Worm (Caenorhabditis elegans): ENCODE results near the gene paml-1.

Gene paml-1

ce11 chrIII:10202391-10202790 lies 31.5 kb downstream of the paml-1 start:
- TF ChIP-seq ZK546.5 (tag; optimal IDR thresholded peaks at IDR 0.05) (no peak), sem-4 (tag; optimal IDR thresholded peaks at IDR 0.05) (no peak), nhr-11 (tag; optimal IDR thresholded peaks at IDR 0.05) (no peak), fos-1 (tag; optimal IDR thresholded peaks at IDR 0.05) (no peak), unc-55 (GFP tag; optimal IDR thresholded peaks at IDR 0.05) (no peak), mab-5 (tag; optimal IDR thresholded peaks at IDR 0.05) (no peak), nhr-77 (tag; optimal IDR thresholded peaks at IDR 0.05) (no peak), egl-27 (tag; optimal IDR thresholded peaks at IDR 0.05) (no peak), nhr-10 (tag; optimal IDR thresholded peaks at IDR 0.05) (no peak), snpc-4 (tag; optimal IDR thresholded peaks at IDR 0.05) (no peak), unc-62 (GFP tag; optimal IDR thresholded peaks at IDR 0.05) (no peak), ztf-4 (tag; optimal IDR thresholded peaks at IDR 0.05) (no peak), ceh-82 (tag; optimal IDR thresholded peaks at IDR 0.05) (no peak), peb-1 (tag; optimal IDR thresholded peaks at IDR 0.05) (no peak), aly-2 (tag; optimal IDR thresholded peaks at IDR 0.05) (no peak), ztf-1 (GFP tag; conservative IDR thresholded peaks at IDR 0.05) (no peak)

- TF ChIP-seq mdl-1 (tag; optimal IDR thresholded peaks at IDR 0.05), result no peak
- TF ChIP-seq fos-1 (tag; optimal IDR thresholded peaks at IDR 0.05), result no peak
- no peak for TF ChIP-seq blmp-1 (tag; optimal IDR thresholded peaks at IDR 0.05; ENCODE audit: insufficient read depth)
- TF ChIP-seq nhr-10 (tag; optimal IDR thresholded peaks at IDR 0.05), result no peak
- no peak for TF ChIP-seq nhr-237 (tag; optimal IDR thresholded peaks at IDR 0.05)
- TF ChIP-seq R02D3.7 (tag; optimal IDR thresholded peaks at IDR 0.05), result no peak
- TF ChIP-seq sma-3 (GFP tag; optimal IDR thresholded peaks at IDR 0.05), result no peak
- no peak for TF ChIP-seq sem-4 (tag; optimal IDR thresholded peaks at IDR 0.05)
- TF ChIP-seq crh-2 (tag; optimal IDR thresholded peaks at IDR 0.05), result no peak
- no peak for TF ChIP-seq elt-1 (tag; optimal IDR thresholded peaks at IDR 0.05)
- no peak for TF ChIP-seq mab-5 (tag; optimal IDR thresholded peaks at IDR 0.05)
- no peak for TF ChIP-seq dmd-4 (tag; optimal IDR thresholded peaks at IDR 0.05)
- no peak for TF ChIP-seq nhr-23 (tag; optimal IDR thresholded peaks at IDR 0.05)
Measured at ce11 chrIII:10201235-10201634, 32.6 kb downstream of the paml-1 start, which contains the start of the genes T20G5.13 and T20G5.12. TSS of gene T20G5.13 (minus strand) at chrIII:10201335. TSS of gene T20G5.12 (plus strand) at chrIII:10201604.

ce11 chrIII:10199052-10199451 lies 34.8 kb downstream of the paml-1 start, which contains the start of gene T20G5.8:
TSS of gene T20G5.8 (plus strand) at chrIII:10199352.
- TF ChIP-seq ztf-4 (tag; optimal IDR thresholded peaks at IDR 0.05), result no peak

ce11 chrIII:10197416-10197815 lies 36.5 kb downstream of the paml-1 start, which contains the start of gene dod-6:
TSS of gene dod-6 (plus strand) at chrIII:10197716.
- TF ChIP-seq aly-2 (tag; optimal IDR thresholded peaks at IDR 0.05), result no peak
- TF ChIP-seq dmd-4 (tag; optimal IDR thresholded peaks at IDR 0.05), result no peak
- TF ChIP-seq ztf-1 (GFP tag; conservative IDR thresholded peaks at IDR 0.05), result no peak
- no peak for TF ChIP-seq lin-11 (tag; optimal IDR thresholded peaks at IDR 0.05)
- no peak for TF ChIP-seq unc-55 (GFP tag; optimal IDR thresholded peaks at IDR 0.05)
- no peak for TF ChIP-seq nhr-10 (tag; optimal IDR thresholded peaks at IDR 0.05)
- no peak for TF ChIP-seq ama-1 (optimal IDR thresholded peaks at IDR 0.05)
- TF ChIP-seq lin-13 (GFP tag; optimal IDR thresholded peaks at IDR 0.05), result no peak
- TF ChIP-seq gmeb-1 (tag; optimal IDR thresholded peaks at IDR 0.05), result no peak
- no peak for TF ChIP-seq nhr-6 (tag; optimal IDR thresholded peaks at IDR 0.05)
- no peak for TF ChIP-seq unc-39 (tag; optimal IDR thresholded peaks at IDR 0.05)
- TF ChIP-seq elt-1 (tag; optimal IDR thresholded peaks at IDR 0.05), result no peak
- no peak for TF ChIP-seq nhr-237 (tag; optimal IDR thresholded peaks at IDR 0.05)
- TF ChIP-seq zag-1 (tag; optimal IDR thresholded peaks at IDR 0.05), result no peak
- TF ChIP-seq ceh-16 (tag; optimal IDR thresholded peaks at IDR 0.05), result no peak
- no peak for TF ChIP-seq Y55F3AM.14 (GFP tag; optimal IDR thresholded peaks at IDR 0.05)
- TF ChIP-seq nhr-12 (tag; optimal IDR thresholded peaks at IDR 0.05), result no peak

- no peak for TF ChIP-seq C34F6.9 (tag; optimal IDR thresholded peaks at IDR 0.05)
- no peak for TF ChIP-seq unc-62 (GFP tag; optimal IDR thresholded peaks at IDR 0.05)
- no peak for TF ChIP-seq ama-1 (optimal IDR thresholded peaks at IDR 0.05)
- no peak for TF ChIP-seq lsy-2 (tag; optimal IDR thresholded peaks at IDR 0.05)
- TF ChIP-seq nhr-11 (tag; optimal IDR thresholded peaks at IDR 0.05), result no peak
- no peak for TF ChIP-seq sma-9 (GFP tag; optimal IDR thresholded peaks at IDR 0.05)
- TF ChIP-seq sma-9 (tag; optimal IDR thresholded peaks at IDR 0.05), result no peak
- no peak for TF ChIP-seq ztf-1 (GFP tag; conservative IDR thresholded peaks at IDR 0.05)
- no peak for TF ChIP-seq sma-3 (GFP tag; optimal IDR thresholded peaks at IDR 0.05)
- TF ChIP-seq gmeb-1 (tag; optimal IDR thresholded peaks at IDR 0.05), result no peak
- TF ChIP-seq nhr-25 (tag; optimal IDR thresholded peaks at IDR 0.05), result no peak
- no peak for TF ChIP-seq Y55F3AM.14 (GFP tag; optimal IDR thresholded peaks at IDR 0.05)
- TF ChIP-seq ceh-16 (tag; optimal IDR thresholded peaks at IDR 0.05), result no peak
- TF ChIP-seq F13H6.1 (tag; optimal IDR thresholded peaks at IDR 0.05), result no peak
Measured at ce11 chrIII:10196796-10197195, 37.1 kb downstream of the paml-1 start.

Data from whole organism, L2 larva.